Worm (Caenorhabditis elegans): ENCODE measurements around the gene B0198.3.

Gene B0198.3

ce11 chrX:12103712-12104111, 46.8 kb upstream of the B0198.3 start, which contains the start of gene W03G11.3:
Gene W03G11.3, minus strand, starts transcription at chrX:12103812.
- TF ChIP-seq ceh-31 (tag; optimal IDR thresholded peaks at IDR 0.05): no peak
- TF ChIP-seq hlh-13 (GFP tag; optimal IDR thresholded peaks at IDR 0.05): no peak
- TF ChIP-seq ama-1 (optimal IDR thresholded peaks at IDR 0.05): no peak
- no peak for TF ChIP-seq ceh-14 (tag; optimal IDR thresholded peaks at IDR 0.05)
- no peak for TF ChIP-seq unc-3 (GFP tag; conservative IDR thresholded peaks at IDR 0.05)
- no peak for TF ChIP-seq unc-3 (tag; optimal IDR thresholded peaks at IDR 0.05)
- no peak for TF ChIP-seq ceh-22 (tag; optimal IDR thresholded peaks at IDR 0.05)
- no peak for TF ChIP-seq madf-2 (tag; optimal IDR thresholded peaks at IDR 0.05)
- TF ChIP-seq ets-4 (tag; optimal IDR thresholded peaks at IDR 0.05): no peak
- TF ChIP-seq K09A11.1 (tag; optimal IDR thresholded peaks at IDR 0.05; ENCODE audit: insufficient read depth): no peak
- no peak for TF ChIP-seq K02D7.2 (tag; optimal IDR thresholded peaks at IDR 0.05)
- no peak for TF ChIP-seq npax-4 (tag; optimal IDR thresholded peaks at IDR 0.05)
- TF ChIP-seq ztf-16 (tag; optimal IDR thresholded peaks at IDR 0.05): no peak
- TF ChIP-seq fax-1 (tag; optimal IDR thresholded peaks at IDR 0.05): no peak
- TF ChIP-seq ceh-9 (tag; optimal IDR thresholded peaks at IDR 0.05): no peak
- no peak for TF ChIP-seq dmd-4 (tag; optimal IDR thresholded peaks at IDR 0.05; ENCODE audit: borderline replicate concordance)
- TF ChIP-seq hlh-15 (tag; optimal IDR thresholded peaks at IDR 0.05): no peak
- no peak for TF ChIP-seq hlh-8 (tag; optimal IDR thresholded peaks at IDR 0.05)

ce11 chrX:12097995-12098394, 41.1 kb upstream of the B0198.3 start:
- TF ChIP-seq unc-55 (GFP tag; optimal IDR thresholded peaks at IDR 0.05): no peak
- no peak for TF ChIP-seq mec-3 (tag; optimal IDR thresholded peaks at IDR 0.05; ENCODE audit: borderline replicate concordance)
- no peak for TF ChIP-seq unc-86 (tag; optimal IDR thresholded peaks at IDR 0.05)
- TF ChIP-seq pat-9 (tag; optimal IDR thresholded peaks at IDR 0.05): no peak
- no peak for TF ChIP-seq K02D7.2 (tag; optimal IDR thresholded peaks at IDR 0.05)
- no peak for TF ChIP-seq odd-2 (tag; optimal IDR thresholded peaks at IDR 0.05)
- no peak for TF ChIP-seq hlh-30 (tag; optimal IDR thresholded peaks at IDR 0.05; ENCODE audit: insufficient read depth)
- no peak for TF ChIP-seq sdc-2 (tag; optimal IDR thresholded peaks at IDR 0.05)
- TF ChIP-seq syd-9 (tag; optimal IDR thresholded peaks at IDR 0.05): no peak
- TF ChIP-seq ceh-9 (tag; optimal IDR thresholded peaks at IDR 0.05): no peak
- TF ChIP-seq ceh-30 (tag; optimal IDR thresholded peaks at IDR 0.05): no peak
- TF ChIP-seq unc-3 (GFP tag; conservative IDR thresholded peaks at IDR 0.05): no peak
- no peak for TF ChIP-seq unc-3 (tag; optimal IDR thresholded peaks at IDR 0.05)
- no peak for TF ChIP-seq pros-1 (tag; optimal IDR thresholded peaks at IDR 0.05)
- TF ChIP-seq ceh-6 (GFP tag; optimal IDR thresholded peaks at IDR 0.05): no peak
- TF ChIP-seq zip-5 (tag; optimal IDR thresholded peaks at IDR 0.05): no peak
- no peak for TF ChIP-seq ttx-3 (tag; optimal IDR thresholded peaks at IDR 0.05)

DNA sequence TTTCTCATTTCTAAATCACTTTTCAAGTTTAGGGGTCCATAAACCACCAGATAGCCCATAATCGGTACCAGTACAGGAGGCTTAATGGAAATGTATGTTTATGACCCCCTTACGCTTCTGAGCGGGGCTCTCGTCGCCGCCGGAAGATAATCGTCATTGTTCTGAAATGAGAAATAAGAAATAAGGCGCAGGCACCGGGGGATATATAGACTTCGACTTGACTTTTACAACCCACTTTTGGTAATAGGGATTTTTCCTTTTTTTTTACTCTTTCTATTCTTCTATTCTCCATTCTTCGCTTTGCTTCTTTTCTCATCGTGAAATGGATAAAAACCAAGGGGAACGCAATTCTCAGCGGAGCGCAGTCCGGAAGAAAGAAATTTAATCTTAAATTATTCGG, 38.3 kb upstream of the B0198.3 start:
- TF ChIP-seq unc-55 (GFP tag; optimal IDR thresholded peaks at IDR 0.05) (no peak), pqm-1 (tag; optimal IDR thresholded peaks at IDR 0.05) (no peak), ceh-19 (GFP tag; optimal IDR thresholded peaks at IDR 0.05) (no peak), hlh-8 (tag; optimal IDR thresholded peaks at IDR 0.05) (no peak), odd-2 (tag; optimal IDR thresholded peaks at IDR 0.05) (no peak), nhr-232 (tag; optimal IDR thresholded peaks at IDR 0.05) (no peak), unc-86 (tag; optimal IDR thresholded peaks at IDR 0.05) (no peak), ceh-18 (tag; optimal IDR thresholded peaks at IDR 0.05) (no peak), ceh-22 (tag; optimal IDR thresholded peaks at IDR 0.05) (no peak), sox-4 (tag; optimal IDR thresholded peaks at IDR 0.05) (no peak), sdc-2 (tag; optimal IDR thresholded peaks at IDR 0.05) (no peak), ceh-14 (tag; optimal IDR thresholded peaks at IDR 0.05) (no peak)

ce11 chrX:12093992-12094391, 37.1 kb upstream of the B0198.3 start:
- TF ChIP-seq ama-1 (optimal IDR thresholded peaks at IDR 0.05) (no peak), hlh-6 (tag; optimal IDR thresholded peaks at IDR 0.05) (no peak), ref-2 (tag; optimal IDR thresholded peaks at IDR 0.05) (no peak), fax-1 (tag; optimal IDR thresholded peaks at IDR 0.05) (no peak), pax-1 (tag; optimal IDR thresholded peaks at IDR 0.05) (no peak), zip-5 (tag; optimal IDR thresholded peaks at IDR 0.05) (no peak), unc-55 (GFP tag; optimal IDR thresholded peaks at IDR 0.05) (no peak), ttx-3 (tag; optimal IDR thresholded peaks at IDR 0.05) (no peak), eyg-1 (tag; optimal IDR thresholded peaks at IDR 0.05) (no peak), pat-9 (tag; optimal IDR thresholded peaks at IDR 0.05) (no peak), mec-3 (tag; optimal IDR thresholded peaks at IDR 0.05; ENCODE audit: borderline replicate concordance) (no peak), hlh-13 (GFP tag; optimal IDR thresholded peaks at IDR 0.05) (no peak), fkh-6 (tag; optimal IDR thresholded peaks at IDR 0.05) (no peak), ceh-45 (GFP tag; IDR thresholded peaks at IDR 0.05) (no peak), nhr-11 (tag; optimal IDR thresholded peaks at IDR 0.05) (no peak), ceh-30 (tag; optimal IDR thresholded peaks at IDR 0.05) (no peak), pha-2 (tag; optimal IDR thresholded peaks at IDR 0.05) (no peak), T23F11.4 (GFP tag; optimal IDR thresholded peaks at IDR 0.05) (no peak)
